Worm (Caenorhabditis elegans): ENCODE data around the gene ulp-2.

ulp-2 gene

ce11 chrII:4942829-4943228 is 16.8 kb downstream of the ulp-2 start:
- TF ChIP-seq Y79H2A.3 (GFP tag; conservative IDR thresholded peaks at IDR 0.05) = no peak
- TF ChIP-seq snpc-1.3 (tag; optimal IDR thresholded peaks at IDR 0.05; ENCODE audit: insufficient read depth) = no peak
- TF ChIP-seq nhr-80 (tag; optimal IDR thresholded peaks at IDR 0.05) = peak; percentile 21

ce11 chrII:4942397-4942796 is 17.3 kb downstream of the ulp-2 start:
- peak; percentile 15; the same call in 1 of the 2 replicates for TF ChIP-seq hmg-20 (GFP tag; IDR thresholded peaks at IDR 0.05)
- peak; percentile 38 for TF ChIP-seq F23B12.7 (tag; optimal IDR thresholded peaks at IDR 0.05; ENCODE audit: insufficient read depth)
- TF ChIP-seq sea-2 (GFP tag; IDR thresholded peaks at IDR 0.05) = no peak
- no peak for TF ChIP-seq egl-18 (GFP tag; IDR thresholded peaks at IDR 0.05)
- peak; percentile 31 for TF ChIP-seq nhr-27 (tag; optimal IDR thresholded peaks at IDR 0.05)
- peak; percentile 83 for TF ChIP-seq zfh-2 (GFP tag; conservative IDR thresholded peaks at IDR 0.05)
- peak; percentile 48 for TF ChIP-seq lsl-1 (GFP tag; optimal IDR thresholded peaks at IDR 0.05)
- TF ChIP-seq F52B5.7 (tag; optimal IDR thresholded peaks at IDR 0.05) = peak; percentile 91
- TF ChIP-seq sdz-38 (tag; optimal IDR thresholded peaks at IDR 0.05) = no peak
- no peak for TF ChIP-seq ceh-40 (GFP tag; IDR thresholded peaks at IDR 0.05)
- TF ChIP-seq nfya-2 (GFP tag; IDR thresholded peaks at IDR 0.05) = no peak
- no peak for TF ChIP-seq mxl-1 (tag; optimal IDR thresholded peaks at IDR 0.05)
- no peak for TF ChIP-seq pha-4 (tag; optimal IDR thresholded peaks at IDR 0.05)
- TF ChIP-seq Y95B8A.8 (GFP tag; IDR thresholded peaks at IDR 0.05) = peak; percentile 67
- TF ChIP-seq C17E4.6 (GFP tag; IDR thresholded peaks at IDR 0.05) = no peak
- no peak for TF ChIP-seq snpc-3.4 (tag; optimal IDR thresholded peaks at IDR 0.05)
- TF ChIP-seq Y79H2A.3 (GFP tag; conservative IDR thresholded peaks at IDR 0.05) = no peak
- peak; percentile 66 for TF ChIP-seq lin-54 (GFP tag; optimal IDR thresholded peaks at IDR 0.05)
- no peak for TF ChIP-seq B0035.1 (tag; optimal IDR thresholded peaks at IDR 0.05)
- TF ChIP-seq ceh-91 (GFP tag; IDR thresholded peaks at IDR 0.05) = 0 out of 2 replicates have a peak, but pooled peaks have one; percentile 43
- TF ChIP-seq attf-5 (GFP tag; optimal IDR thresholded peaks at IDR 0.05) = peak; percentile 51
- TF ChIP-seq unc-62 (GFP tag; optimal IDR thresholded peaks at IDR 0.05) = no peak
- TF ChIP-seq him-1 (tag; optimal IDR thresholded peaks at IDR 0.05) = peak; percentile 42
- TF ChIP-seq aptf-3 (GFP tag; IDR thresholded peaks at IDR 0.05) = peak; percentile 85; the same call in 1 of the 2 replicates
- 0 out of 2 replicates have a peak, but pooled peaks have one; percentile 56 for TF ChIP-seq ceh-58 (GFP tag; IDR thresholded peaks at IDR 0.05)
- peak; percentile 61 for TF ChIP-seq zim-3 (tag; optimal IDR thresholded peaks at IDR 0.05)
- no peak for TF ChIP-seq ztf-3 (GFP tag; optimal IDR thresholded peaks at IDR 0.05)
- peak; percentile 59; the same call in 1 of the 2 replicates for TF ChIP-seq ekl-4 (GFP tag; IDR thresholded peaks at IDR 0.05)
- TF ChIP-seq nhr-80 (tag; optimal IDR thresholded peaks at IDR 0.05) = no peak
- no peak for TF ChIP-seq lir-1 (GFP tag; conservative IDR thresholded peaks at IDR 0.05)
- TF ChIP-seq athp-1 (tag; optimal IDR thresholded peaks at IDR 0.05) = peak; percentile 78
- TF ChIP-seq nhr-179 (tag; optimal IDR thresholded peaks at IDR 0.05) = no peak
- TF ChIP-seq sptf-2 (GFP tag; optimal IDR thresholded peaks at IDR 0.05) = no peak
- 0 out of 2 replicates have a peak, but pooled peaks have one; percentile 70 for TF ChIP-seq madf-3 (GFP tag; IDR thresholded peaks at IDR 0.05)
- peak; percentile 58 for TF ChIP-seq T07F8.4 (tag; optimal IDR thresholded peaks at IDR 0.05)
- 0 out of 2 replicates have a peak, but pooled peaks have one; percentile 46 for TF ChIP-seq pbrm-1 (GFP tag; IDR thresholded peaks at IDR 0.05)
- TF ChIP-seq rcor-1 (GFP tag; IDR thresholded peaks at IDR 0.05) = peak; percentile 56; the same call in 1 of the 2 replicates
- TF ChIP-seq Y53F4B.3 (GFP tag; IDR thresholded peaks at IDR 0.05) = peak; percentile 38; the same call in 1 of the 2 replicates
- 0 out of 2 replicates have a peak, but pooled peaks have one; percentile 12 for TF ChIP-seq attf-3 (GFP tag; conservative IDR thresholded peaks at IDR 0.05)
- no peak for TF ChIP-seq aptf-2 (GFP tag; conservative IDR thresholded peaks at IDR 0.05)
- TF ChIP-seq Y67H2A.10 (GFP tag; conservative IDR thresholded peaks at IDR 0.05) = no peak
- peak; percentile 83 for TF ChIP-seq ama-1 (optimal IDR thresholded peaks at IDR 0.05)
- peak; percentile 31 to 54 for TF ChIP-seq ama-1 (GFP tag; optimal IDR thresholded peaks at IDR 0.05)
- no peak for TF ChIP-seq snpc-1.1 (tag; optimal IDR thresholded peaks at IDR 0.05; ENCODE audit: insufficient read depth)
- TF ChIP-seq dox-1 (GFP tag; IDR thresholded peaks at IDR 0.05) = peak; percentile 64
- TF ChIP-seq hmg-1.2 (GFP tag; IDR thresholded peaks at IDR 0.05) = peak; percentile 59
